Fruit fly (Drosophila melanogaster) whole organism, embryonic: ENCODE data around the gene cnir.
A peak's percentile ranks its signal among the peaks of the same experiment; 100 is the strongest.

Experiments
- Antp ChIP-seq: fragments of 200-800 bp; sonication (Bioruptor generic); optimal IDR thresholded peaks from 3 replicates; lab custom pipeline; 2016; ENCODE audit warnings: missing biosample characterization, missing genetic modification characterization
- B-H1 ChIP-seq: fragments of 200-800 bp; sonication (Bioruptor generic); IDR thresholded peaks from 3 replicates; pipeline ENCODE4 v1.3.6; 2022; ENCODE audit warnings: missing biosample characterization, missing genetic modification characterization
- CG10209 ChIP-seq: fragments of 200-800 bp; sonication (Bioruptor generic); optimal IDR thresholded peaks from 3 replicates; lab custom pipeline; 2017; ENCODE audit warnings: missing biosample characterization, mild to moderate bottlenecking, missing genetic modification characterization, missing genetic modification reagents
- CG10462 ChIP-seq: fragments of 200-800 bp; sonication (Bioruptor generic); optimal IDR thresholded peaks from 2 replicates; lab custom pipeline; 2016; ENCODE audit warnings: missing biosample characterization, missing genetic modification characterization
- CG10959 ChIP-seq: fragments of 200-800 bp; sonication (Bioruptor generic); IDR thresholded peaks from 2 replicates; pipeline ENCODE4 v1.3.6; 2022; ENCODE audit warnings: missing biosample characterization, missing genetic modification characterization
- CG11398 ChIP-seq: fragments of 200-800 bp; sonication (Bioruptor generic); optimal IDR thresholded peaks from 2 replicates; lab custom pipeline; 2016; ENCODE audit warnings: missing biosample characterization, missing genetic modification characterization
- CG11560 ChIP-seq: fragments of 200-800 bp; sonication (Bioruptor generic); IDR thresholded peaks from 3 replicates; pipeline ENCODE4 v1.3.6; 2022; ENCODE audit warnings: missing biosample characterization, missing genetic modification characterization
- CG11695 ChIP-seq: fragments of 200-800 bp; sonication (Bioruptor generic); IDR thresholded peaks from 3 replicates; pipeline ENCODE4 v1.3.6; 2022; ENCODE audit warnings: missing biosample characterization, missing genetic modification characterization
- CG12155 ChIP-seq: fragments of 200-800 bp; sonication (Bioruptor generic); optimal IDR thresholded peaks from 3 replicates; lab custom pipeline; 2016; ENCODE audit warnings: missing biosample characterization, missing genetic modification characterization
- CG13296 ChIP-seq: fragments of 200-800 bp; sonication (Bioruptor generic); optimal IDR thresholded peaks from 3 replicates; lab custom pipeline; 2018; ENCODE audit warnings: missing biosample characterization, mild to moderate bottlenecking, missing genetic modification characterization
- CG13624 ChIP-seq: fragments of 200-800 bp; sonication (Bioruptor generic); optimal IDR thresholded peaks from 2 replicates; lab custom pipeline; 2016; ENCODE audit warnings: missing biosample characterization, missing genetic modification characterization
- CG13894 ChIP-seq: fragments of 200-800 bp; sonication (Bioruptor generic); optimal IDR thresholded peaks from 3 replicates; lab custom pipeline; 2018; ENCODE audit warnings: missing biosample characterization, mild to moderate bottlenecking, missing genetic modification characterization, moderate library complexity
- CG17361 ChIP-seq: fragments of 200-800 bp; sonication (Bioruptor generic); IDR thresholded peaks from 3 replicates; pipeline ENCODE4 v1.3.6; 2022; ENCODE audit warnings: missing biosample characterization, missing genetic modification characterization
- CG17385 ChIP-seq: fragments of 200-800 bp; sonication (Bioruptor generic); optimal IDR thresholded peaks from 3 replicates; lab custom pipeline; 2018; ENCODE audit warnings: missing biosample characterization, mild to moderate bottlenecking, missing genetic modification characterization
- CG18599 ChIP-seq: fragments of 200-800 bp; sonication (Bioruptor generic); optimal IDR thresholded peaks from 3 replicates; lab custom pipeline; 2017; ENCODE audit warnings: missing biosample characterization, missing genetic modification characterization, mild to moderate bottlenecking, moderate library complexity, missing genetic modification reagents
- CG2120 ChIP-seq: fragments of 200-800 bp; sonication (Bioruptor generic); optimal IDR thresholded peaks from 3 replicates; lab custom pipeline; 2016; ENCODE audit warnings: missing biosample characterization, missing genetic modification characterization
- CG2129 ChIP-seq: fragments of 200-800 bp; sonication (Bioruptor generic); IDR thresholded peaks from 2 replicates; pipeline ENCODE4 v1.3.6; 2022; ENCODE audit warnings: missing biosample characterization, missing genetic modification characterization; ENCODE audit not compliant: partially characterized antibody
- CG2202 ChIP-seq: fragments of 200-800 bp; sonication (Bioruptor generic); optimal IDR thresholded peaks from 2 replicates; lab custom pipeline; 2018; ENCODE audit warnings: missing biosample characterization, mild to moderate bottlenecking, missing genetic modification characterization
- CG2678 ChIP-seq: fragments of 200-800 bp; sonication (Bioruptor generic); optimal IDR thresholded peaks from 3 replicates; lab custom pipeline; 2019; ENCODE audit warnings: missing biosample characterization, mild to moderate bottlenecking, missing genetic modification characterization, moderate library complexity
- CG2875 ChIP-seq: fragments of 200-800 bp; sonication (Bioruptor generic); optimal IDR thresholded peaks from 2 replicates; lab custom pipeline; 2017; ENCODE audit warnings: missing biosample characterization, mild to moderate bottlenecking, missing genetic modification characterization, missing genetic modification reagents
- CG2889 ChIP-seq: fragments of 200-800 bp; sonication (Bioruptor generic); IDR thresholded peaks from 3 replicates; pipeline ENCODE4 v1.3.6; 2022; ENCODE audit warnings: missing biosample characterization, missing genetic modification characterization
- CG34376 ChIP-seq: fragments of 200-800 bp; sonication (Bioruptor generic); optimal IDR thresholded peaks from 2 replicates; lab custom pipeline; 2018; ENCODE audit warnings: missing biosample characterization, mild to moderate bottlenecking, missing genetic modification characterization
- CG4820 ChIP-seq: fragments of 200-800 bp; sonication (Bioruptor generic); optimal IDR thresholded peaks from 3 replicates; lab custom pipeline; 2016; ENCODE audit warnings: missing biosample characterization, missing genetic modification characterization
- CG6175 ChIP-seq: fragments of 200-800 bp; sonication (Bioruptor generic); IDR thresholded peaks from 3 replicates; pipeline ENCODE4 v1.3.6; 2022; ENCODE audit warnings: missing biosample characterization, missing genetic modification characterization
- CG6272 ChIP-seq: fragments of 200-800 bp; sonication (Bioruptor generic); IDR thresholded peaks from 2 replicates; pipeline ENCODE4 v1.3.6; 2022; ENCODE audit warnings: missing biosample characterization, missing genetic modification characterization
- CG6654 ChIP-seq: fragments of 200-800 bp; sonication (Bioruptor generic); optimal IDR thresholded peaks from 2 replicates; lab custom pipeline; 2017; ENCODE audit warnings: missing biosample characterization, mild to moderate bottlenecking, missing genetic modification characterization
- D ChIP-seq, 2 experiments: fragments of 200-800 bp in 1 of 2; fragments of >200 bp in 1 of 2; sonication (Bioruptor generic) in 1 of 2; optimal IDR thresholded peaks; 2 replicates in 1 of 2; 3 replicates in 1 of 2; lab custom pipeline; 2017; ENCODE audit warnings: mild to moderate bottlenecking in 1 of 2, missing biosample characterization in 1 of 2, missing genetic modification characterization in 1 of 2, missing genetic modification reagents in 1 of 2
- ERR ChIP-seq: fragments of 200-800 bp; sonication (Bioruptor generic); optimal IDR thresholded peaks from 2 replicates; lab custom pipeline; 2016; ENCODE audit warnings: missing biosample characterization, missing genetic modification characterization
- Ets65A ChIP-seq: fragments of 200-800 bp; sonication (Bioruptor generic); peaks from one replicate; lab custom pipeline; 2016; ENCODE audit warnings: missing biosample characterization, missing genetic modification characterization
- Fer3 ChIP-seq: fragments of 200-800 bp; sonication (Bioruptor generic); optimal IDR thresholded peaks from 2 replicates; lab custom pipeline; 2018; ENCODE audit warnings: missing biosample characterization, mild to moderate bottlenecking, missing genetic modification characterization, moderate library complexity
- Hr78 ChIP-seq, 2 experiments: fragments of 200-800 bp in 1 of 2; fragments of >200 bp in 1 of 2; sonication (Bioruptor generic) in 1 of 2; optimal IDR thresholded peaks; 2 replicates each; lab custom pipeline; 2017 to 2019; ENCODE audit warnings: missing biosample characterization in 2 of 2, missing genetic modification characterization in 2 of 2, mild to moderate bottlenecking in 1 of 2, moderate library complexity in 1 of 2
- Lim3 ChIP-seq: fragments of 200-800 bp; sonication (Bioruptor generic); IDR thresholded peaks from 2 replicates; pipeline ENCODE4 v1.3.6; 2022; ENCODE audit warnings: missing biosample characterization, missing genetic modification characterization
- Tbp ChIP-seq: fragments of >200 bp; optimal IDR thresholded peaks from 2 replicates; lab custom pipeline; 2018; ENCODE audit warnings: missing biosample characterization, missing genetic modification characterization
- Xbp1 ChIP-seq: fragments of 200-800 bp; sonication (Bioruptor generic); optimal IDR thresholded peaks from 3 replicates; lab custom pipeline; 2016; ENCODE audit warnings: missing biosample characterization, mild to moderate bottlenecking, missing genetic modification characterization
- bab2 ChIP-seq: fragments of 200-800 bp; sonication (Bioruptor generic); optimal IDR thresholded peaks from 2 replicates; lab custom pipeline; 2016; ENCODE audit warnings: missing biosample characterization, missing genetic modification characterization
- btn ChIP-seq: fragments of 200-800 bp; sonication (Bioruptor generic); optimal IDR thresholded peaks from 2 replicates; lab custom pipeline; 2016; ENCODE audit warnings: missing biosample characterization, missing genetic modification characterization
- cas ChIP-seq: fragments of 200-800 bp; sonication (Bioruptor generic); IDR thresholded peaks from 2 replicates; pipeline ENCODE4 v1.3.6; 2022; ENCODE audit warnings: missing biosample characterization, missing genetic modification characterization
- disco-r ChIP-seq: fragments of 200-800 bp; sonication (Bioruptor generic); optimal IDR thresholded peaks from 2 replicates; lab custom pipeline; 2016; ENCODE audit warnings: missing biosample characterization, missing genetic modification characterization
- fru ChIP-seq: fragments of >200 bp; optimal IDR thresholded peaks from 2 replicates; lab custom pipeline; 2017
- gt ChIP-seq: fragments of 200-800 bp; sonication (Bioruptor generic); IDR thresholded peaks from 2 replicates; pipeline ENCODE4 v1.3.6; 2022; ENCODE audit warnings: missing biosample characterization, missing genetic modification characterization
- hbn ChIP-seq: fragments of 200-800 bp; sonication (Bioruptor generic); IDR thresholded peaks from 2 replicates; pipeline ENCODE4 v1.3.6; 2022; ENCODE audit warnings: missing biosample characterization, missing genetic modification characterization; ENCODE audit not compliant: partially characterized antibody
- jumu ChIP-seq: fragments of 200-800 bp; sonication (Bioruptor generic); optimal IDR thresholded peaks from 3 replicates; lab custom pipeline; 2016; ENCODE audit warnings: missing biosample characterization, missing genetic modification characterization
- ken ChIP-seq: fragments of 200-800 bp; sonication (Bioruptor generic); IDR thresholded peaks from 3 replicates; pipeline ENCODE4 v1.3.6; 2022; ENCODE audit warnings: missing biosample characterization, missing genetic modification characterization
- lab ChIP-seq: fragments of 200-800 bp; sonication (Bioruptor generic); optimal IDR thresholded peaks from 3 replicates; lab custom pipeline; 2017; ENCODE audit warnings: missing biosample characterization, missing genetic modification characterization, mild to moderate bottlenecking, moderate library complexity, missing genetic modification reagents
- lilli ChIP-seq: fragments of 200-800 bp; sonication (Bioruptor generic); optimal IDR thresholded peaks from 3 replicates; lab custom pipeline; 2016; ENCODE audit warnings: missing biosample characterization, missing genetic modification characterization
- nau ChIP-seq: fragments of 200-800 bp; sonication (Bioruptor generic); optimal IDR thresholded peaks from 3 replicates; lab custom pipeline; 2017; ENCODE audit warnings: missing biosample characterization, mild to moderate bottlenecking, missing genetic modification characterization, missing genetic modification reagents
- pita ChIP-seq: fragments of 200-800 bp; sonication (Bioruptor generic); optimal IDR thresholded peaks from 2 replicates; lab custom pipeline; 2017; ENCODE audit warnings: missing biosample characterization, mild to moderate bottlenecking, missing genetic modification characterization
- ranshi ChIP-seq: fragments of 200-800 bp; sonication (Bioruptor generic); IDR thresholded peaks from 2 replicates; pipeline ENCODE4 v1.3.6; 2022; ENCODE audit warnings: missing biosample characterization, missing genetic modification characterization
- so ChIP-seq: fragments of 200-800 bp; sonication (Bioruptor generic); IDR thresholded peaks from 3 replicates; pipeline ENCODE4 v1.3.6; 2022; ENCODE audit warnings: missing biosample characterization, missing genetic modification characterization
- twi ChIP-seq: fragments of 200-800 bp; optimal IDR thresholded peaks from 2 replicates; lab custom pipeline; 2019; ENCODE audit warnings: missing biosample characterization, mild to moderate bottlenecking, missing genetic modification characterization, moderate library complexity
- wor ChIP-seq: fragments of 200-800 bp; sonication (Bioruptor generic); IDR thresholded peaks from 2 replicates; pipeline ENCODE4 v1.3.6; 2022; ENCODE audit warnings: missing biosample characterization, missing genetic modification characterization

Gene cnir

dm6 chr2L:3086290-3086876 lies 46.8 kb upstream of the cnir start (continued):
- TF ChIP-seq CG2889 (GFP tag; lab: Robert Waterston, UW), result no peak
- TF ChIP-seq Ets65A (GFP tag; lab: Kevin White, UChicago), result peak; percentile 90
- TF ChIP-seq B-H1 (GFP tag; lab: Robert Waterston, UW), result peak; percentile 52; the same call in 1 of the 3 replicates
- TF ChIP-seq CG10462 (GFP tag; lab: Kevin White, UChicago), result no peak
- TF ChIP-seq CG2875, result peak; percentile 6
- no peak for TF ChIP-seq ERR (GFP tag; lab: Kevin White, UChicago)
- peak; percentile 70 for TF ChIP-seq ranshi (GFP tag; lab: Robert Waterston, UW)
- TF ChIP-seq CG11560, result no peak
- peak; percentile 89 for TF ChIP-seq lab
- no peak for TF ChIP-seq CG11398 (GFP tag; lab: Kevin White, UChicago)
- TF ChIP-seq CG13894 (tag; lab: Kevin White, UChicago), result peak; percentile 31
- no peak for TF ChIP-seq CG2129 (GFP tag; lab: Robert Waterston, UW)
- peak; percentile 76 for TF ChIP-seq CG17361 (GFP tag; lab: Robert Waterston, UW)
- TF ChIP-seq CG2120, result peak; percentile 87
- no peak for TF ChIP-seq pita
- no peak for TF ChIP-seq CG10959 (GFP tag; lab: Robert Waterston, UW)
- no peak for TF ChIP-seq D (optimal IDR thresholded peaks at IDR 0.05; lab: Kevin White, UChicago)
- peak; percentile 21 for TF ChIP-seq D (GFP tag; optimal IDR thresholded peaks at IDR 0.05; lab: Kevin White, UChicago)
- no peak for TF ChIP-seq Hr78 (GFP tag; optimal IDR thresholded peaks at IDR 0.05; lab: Kevin White, UChicago)
- TF ChIP-seq Xbp1 (GFP tag; lab: Kevin White, UChicago), result peak; percentile 63
- no peak for TF ChIP-seq wor
- peak; percentile 84 for TF ChIP-seq Fer3 (tag; lab: Kevin White, UChicago)
- TF ChIP-seq CG2678, result peak; percentile 86
- no peak for TF ChIP-seq Lim3 (GFP tag; lab: Robert Waterston, UW)
- TF ChIP-seq ken (GFP tag; lab: Robert Waterston, UW), result no peak
- no peak for TF ChIP-seq CG6654
- TF ChIP-seq CG2202, result no peak
- TF ChIP-seq CG34376 (GFP tag; lab: Kevin White, UChicago), result peak; percentile 5
- TF ChIP-seq twi, result peak; percentile 22
- TF ChIP-seq btn (GFP tag; lab: Kevin White, UChicago), result no peak
- TF ChIP-seq nau (GFP tag; lab: Kevin White, UChicago), result peak; percentile 19
- TF ChIP-seq gt, result no peak
- TF ChIP-seq CG10209 (GFP tag; lab: Kevin White, UChicago), result peak; percentile 66
- TF ChIP-seq lilli, result peak; percentile 75
- TF ChIP-seq CG6175 (GFP tag; lab: Robert Waterston, UW), result no peak
- TF ChIP-seq CG18599 (GFP tag; lab: Kevin White, UChicago), result peak; percentile 81
- TF ChIP-seq fru (lab: Kevin White, UChicago), result no peak
- TF ChIP-seq cas, result peak; percentile 43; the same call in 1 of the 2 replicates
- TF ChIP-seq CG6272 (GFP tag; lab: Robert Waterston, UW), result 0 out of 2 replicates have a peak, but pooled peaks have one; percentile 31
- no peak for TF ChIP-seq disco-r (GFP tag; lab: Kevin White, UChicago)
- peak; percentile 59 for TF ChIP-seq bab2 (GFP tag; lab: Kevin White, UChicago)
- peak; percentile 6 for TF ChIP-seq Antp (GFP tag; lab: Kevin White, UChicago)
- peak; percentile 63 for TF ChIP-seq CG12155 (GFP tag; lab: Kevin White, UChicago)
- peak; percentile 81 for TF ChIP-seq CG11695
- TF ChIP-seq so, result peak; percentile 65; the same call in 2 of the 3 replicates
- peak; percentile 76 for TF ChIP-seq CG13296 (GFP tag; lab: Kevin White, UChicago)
- TF ChIP-seq CG13624 (GFP tag; lab: Kevin White, UChicago), result peak; percentile 73
- TF ChIP-seq CG17385 (GFP tag; lab: Kevin White, UChicago), result peak; percentile 68
- TF ChIP-seq CG4820 (GFP tag; lab: Kevin White, UChicago), result peak; percentile 26
- TF ChIP-seq jumu (GFP tag; lab: Kevin White, UChicago), result no peak
- TF ChIP-seq Tbp (GFP tag; lab: Kevin White, UChicago), result no peak
- TF ChIP-seq hbn (GFP tag; lab: Robert Waterston, UW), result no peak
